Fruit fly (Drosophila melanogaster): ENCODE results near the gene psd.

DNA sequence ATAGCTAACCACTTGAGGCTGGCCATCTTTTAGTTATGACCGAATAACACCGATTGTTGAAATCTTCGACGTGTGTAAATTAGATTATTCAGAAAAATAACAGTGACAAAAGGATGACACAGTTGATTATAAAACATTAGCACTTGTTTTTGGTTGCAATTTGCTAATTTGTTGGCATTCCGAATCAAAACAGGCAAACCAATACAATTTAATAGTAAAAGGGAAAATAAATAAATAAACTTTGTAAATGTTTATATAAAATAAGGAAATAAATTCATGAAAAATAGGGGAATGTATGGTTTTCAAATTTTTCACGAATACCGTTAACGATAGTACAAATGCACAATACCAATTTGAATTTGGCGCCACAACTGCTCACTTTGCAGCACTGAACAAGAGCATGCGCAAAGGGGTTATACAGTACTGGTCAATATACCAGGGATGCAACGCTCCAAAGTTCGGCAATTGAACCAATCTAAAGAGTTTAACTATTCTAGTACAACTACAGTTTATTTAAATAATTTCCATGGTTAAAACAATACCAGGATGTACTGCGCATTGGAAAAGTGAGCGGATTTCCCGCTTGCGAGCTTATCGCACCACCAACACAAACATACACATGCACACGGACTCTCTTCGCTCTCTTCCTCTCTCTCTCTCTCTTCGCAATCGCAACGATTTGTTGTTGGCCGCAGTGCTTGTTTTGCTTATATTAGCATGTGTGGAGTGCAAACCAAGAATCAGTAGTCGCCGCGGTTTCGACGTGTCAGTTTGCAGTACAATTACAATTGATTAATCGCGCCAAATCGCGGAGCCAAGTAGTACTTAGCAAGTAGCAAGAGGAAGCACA, 21.3 kb downstream of the psd start, which contains the start of the genes Sfp26Ad and Gpdh1:
- TF ChIP-seq gl (tag; optimal IDR thresholded peaks at IDR 0.05): peak; percentile 36
- TF ChIP-seq fd96Ca (GFP tag; IDR thresholded peaks at IDR 0.05): peak; percentile 71
- peak; percentile 44 for TF ChIP-seq CG12605 (GFP tag; IDR thresholded peaks at IDR 0.05)
